Fruit fly (Drosophila melanogaster) whole organism, embryonic: ENCODE data around the gene CG3222.

ENCODE experiments used
- B-H1 ChIP-seq: fragments of 200-800 bp; sonication (Bioruptor generic); IDR thresholded peaks from 3 replicates; pipeline ENCODE4 v1.3.6; 2022; ENCODE audit warnings: missing biosample characterization, missing genetic modification characterization
- Bdp1 ChIP-seq: fragments of 200-800 bp; sonication (Bioruptor generic); optimal IDR thresholded peaks from 3 replicates; lab custom pipeline; 2016; ENCODE audit warnings: missing biosample characterization, missing genetic modification characterization
- Bgb ChIP-seq: fragments of 200-800 bp; sonication (Bioruptor generic); IDR thresholded peaks from 2 replicates; pipeline ENCODE4 v1.3.6; 2022; ENCODE audit warnings: missing biosample characterization, missing genetic modification characterization; ENCODE audit not compliant: partially characterized antibody
- CG10543 ChIP-seq: fragments of 200-800 bp; sonication (Bioruptor generic); optimal IDR thresholded peaks from 3 replicates; lab custom pipeline; 2017; ENCODE audit warnings: missing biosample characterization, mild to moderate bottlenecking, missing genetic modification characterization, moderate library complexity
- CG12104 ChIP-seq: fragments of 200-800 bp; sonication (Bioruptor generic); optimal IDR thresholded peaks from 3 replicates; lab custom pipeline; 2016; ENCODE audit warnings: missing biosample characterization, missing genetic modification characterization
- CG1233 ChIP-seq: fragments of 200-800 bp; sonication (Bioruptor generic); optimal IDR thresholded peaks from 4 replicates; lab custom pipeline; 2018; ENCODE audit warnings: missing biosample characterization, mild to moderate bottlenecking, missing genetic modification characterization
- CG12942 ChIP-seq: fragments of 200-800 bp; sonication (Bioruptor generic); optimal IDR thresholded peaks from 3 replicates; lab custom pipeline; 2016; ENCODE audit warnings: missing biosample characterization, missing genetic modification characterization
- CG13894 ChIP-seq: fragments of 200-800 bp; sonication (Bioruptor generic); optimal IDR thresholded peaks from 3 replicates; lab custom pipeline; 2018; ENCODE audit warnings: missing biosample characterization, mild to moderate bottlenecking, missing genetic modification characterization, moderate library complexity
- CG14014 ChIP-seq: fragments of 200-800 bp; sonication (Bioruptor generic); IDR thresholded peaks from 2 replicates; pipeline ENCODE4 v1.3.6; 2022; ENCODE audit warnings: missing biosample characterization, missing genetic modification characterization
- CG14050 ChIP-seq: fragments of 200-800 bp; sonication (Bioruptor generic); IDR thresholded peaks from 3 replicates; pipeline ENCODE4 v1.3.6; 2022; ENCODE audit warnings: missing biosample characterization, missing genetic modification characterization
- CG14710 ChIP-seq: fragments of 200-800 bp; sonication (Bioruptor generic); optimal IDR thresholded peaks from 3 replicates; lab custom pipeline; 2019; ENCODE audit warnings: missing biosample characterization, mild to moderate bottlenecking, missing genetic modification characterization, moderate library complexity
- CG15269 ChIP-seq: fragments of 200-800 bp; sonication (Bioruptor generic); optimal IDR thresholded peaks from 2 replicates; lab custom pipeline; 2018; ENCODE audit warnings: missing biosample characterization, mild to moderate bottlenecking, missing genetic modification characterization, moderate library complexity
- CG16813 ChIP-seq: fragments of 200-800 bp; sonication (Bioruptor generic); IDR thresholded peaks from 3 replicates; pipeline ENCODE4 v1.3.6; 2022; ENCODE audit warnings: missing biosample characterization, missing genetic modification characterization; ENCODE audit not compliant: partially characterized antibody
- CG18262 ChIP-seq: fragments of 200-800 bp; optimal IDR thresholded peaks from 3 replicates; lab custom pipeline; 2019; ENCODE audit warnings: missing biosample characterization, mild to moderate bottlenecking, missing genetic modification characterization, moderate library complexity
- CG2116 ChIP-seq: fragments of 200-800 bp; sonication (Bioruptor generic); optimal IDR thresholded peaks from 3 replicates; lab custom pipeline; 2018; ENCODE audit warnings: missing biosample characterization, mild to moderate bottlenecking, missing genetic modification characterization
- CG2202 ChIP-seq: fragments of 200-800 bp; sonication (Bioruptor generic); optimal IDR thresholded peaks from 2 replicates; lab custom pipeline; 2018; ENCODE audit warnings: missing biosample characterization, mild to moderate bottlenecking, missing genetic modification characterization
- CG30020 ChIP-seq: fragments of 200-800 bp; optimal IDR thresholded peaks from 2 replicates; lab custom pipeline; 2019; ENCODE audit warnings: missing biosample characterization, mild to moderate bottlenecking, missing genetic modification characterization, moderate library complexity
- CG34422 ChIP-seq: fragments of 200-800 bp; sonication (Bioruptor generic); IDR thresholded peaks from 3 replicates; pipeline ENCODE4 v1.3.6; 2022; ENCODE audit warnings: missing biosample characterization, missing genetic modification characterization
- CG43689 ChIP-seq: fragments of 200-800 bp; sonication (Bioruptor generic); IDR thresholded peaks from 2 replicates; pipeline ENCODE4 v1.3.6; 2022; ENCODE audit warnings: missing biosample characterization, missing genetic modification characterization
- CG7556 ChIP-seq: fragments of 200-800 bp; sonication (Bioruptor generic); optimal IDR thresholded peaks from 2 replicates; lab custom pipeline; 2017; ENCODE audit warnings: missing biosample characterization, mild to moderate bottlenecking, missing genetic modification characterization
- CG7963 ChIP-seq: fragments of 200-800 bp; sonication (Bioruptor generic); IDR thresholded peaks from 3 replicates; pipeline ENCODE4 v1.3.6; 2022; ENCODE audit warnings: missing biosample characterization, missing genetic modification characterization; ENCODE audit not compliant: partially characterized antibody
- CTCF ChIP-seq: fragments of 200-800 bp; sonication (Bioruptor generic); optimal IDR thresholded peaks from 2 replicates; lab custom pipeline; 2017; ENCODE audit warnings: missing biosample characterization, mild to moderate bottlenecking, missing genetic modification characterization, moderate library complexity
- Dll ChIP-seq: fragments of 200-800 bp; sonication (Bioruptor generic); IDR thresholded peaks from 4 replicates; pipeline ENCODE4 v1.3.6; 2022; ENCODE audit warnings: missing biosample characterization, missing genetic modification characterization; ENCODE audit not compliant: partially characterized antibody
- Doc3 ChIP-seq: fragments of 200-800 bp; sonication (Bioruptor generic); IDR thresholded peaks from 3 replicates; pipeline ENCODE4 v1.3.6; 2022; ENCODE audit warnings: missing biosample characterization, missing genetic modification characterization; ENCODE audit not compliant: partially characterized antibody
- Dp ChIP-seq: fragments of 200-800 bp; sonication (Bioruptor generic); optimal IDR thresholded peaks from 2 replicates; lab custom pipeline; 2018; ENCODE audit warnings: missing biosample characterization, mild to moderate bottlenecking, missing genetic modification characterization, moderate library complexity
- Dref ChIP-seq: fragments of 200-800 bp; sonication (Bioruptor generic); IDR thresholded peaks from 2 replicates; pipeline ENCODE4 v1.3.6; 2022; ENCODE audit warnings: missing biosample characterization, missing genetic modification characterization
- E2f2 ChIP-seq: fragments of 200-800 bp; sonication (Bioruptor generic); IDR thresholded peaks from 2 replicates; pipeline ENCODE4 v1.3.6; 2022; ENCODE audit warnings: missing biosample characterization, missing genetic modification characterization
- Hand ChIP-seq: fragments of 200-800 bp; sonication (Bioruptor generic); optimal IDR thresholded peaks from 2 replicates; lab custom pipeline; 2017; ENCODE audit warnings: mild to moderate bottlenecking, missing biosample characterization, missing genetic modification reagents, missing genetic modification characterization
- Hmx ChIP-seq: fragments of 200-800 bp; sonication (Bioruptor generic); optimal IDR thresholded peaks from 2 replicates; lab custom pipeline; 2016; ENCODE audit warnings: missing biosample characterization, missing genetic modification characterization
- MBD-R2 ChIP-seq: fragments of 200-800 bp; sonication (Bioruptor generic); IDR thresholded peaks from 2 replicates; pipeline ENCODE4 v1.3.6; 2022; ENCODE audit warnings: missing biosample characterization, missing genetic modification characterization
- Max ChIP-seq: fragments of 200-800 bp; sonication (Bioruptor generic); optimal IDR thresholded peaks from 2 replicates; lab custom pipeline; 2016; ENCODE audit warnings: missing biosample characterization, mild to moderate bottlenecking, missing genetic modification characterization
- Nf-YA ChIP-seq: fragments of 200-800 bp; sonication (Bioruptor generic); IDR thresholded peaks from 2 replicates; pipeline ENCODE4 v1.3.6; 2022; ENCODE audit warnings: missing biosample characterization, missing genetic modification characterization
- Scr ChIP-seq: fragments of 200-800 bp; sonication (Bioruptor generic); IDR thresholded peaks from 2 replicates; pipeline ENCODE4 v1.3.6; 2022; ENCODE audit warnings: missing biosample characterization, missing genetic modification characterization; ENCODE audit not compliant: partially characterized antibody
- Spps ChIP-seq: fragments of 200-800 bp; sonication (Bioruptor generic); optimal IDR thresholded peaks from 2 replicates; lab custom pipeline; 2018; ENCODE audit warnings: missing biosample characterization, mild to moderate bottlenecking, missing genetic modification characterization
- Ssrp ChIP-seq: fragments of 200-800 bp; sonication (Bioruptor generic); optimal IDR thresholded peaks from 2 replicates; lab custom pipeline; 2018; ENCODE audit warnings: missing biosample characterization, mild to moderate bottlenecking, missing genetic modification characterization, moderate library complexity
- bbx ChIP-seq: fragments of 200-800 bp; sonication (Bioruptor generic); IDR thresholded peaks from 2 replicates; pipeline ENCODE4 v1.3.6; 2022; ENCODE audit warnings: missing biosample characterization, missing genetic modification characterization; ENCODE audit not compliant: partially characterized antibody
- cas ChIP-seq: fragments of 200-800 bp; sonication (Bioruptor generic); IDR thresholded peaks from 2 replicates; pipeline ENCODE4 v1.3.6; 2022; ENCODE audit warnings: missing biosample characterization, missing genetic modification characterization
- chinmo ChIP-seq: fragments of 200-800 bp; sonication (Bioruptor generic); IDR thresholded peaks from 4 replicates; pipeline ENCODE4 v1.3.6; 2022; ENCODE audit warnings: missing biosample characterization, missing genetic modification characterization; ENCODE audit not compliant: partially characterized antibody
- crc ChIP-seq: fragments of 200-800 bp; sonication (Bioruptor generic); optimal IDR thresholded peaks from 2 replicates; lab custom pipeline; 2016; ENCODE audit warnings: missing biosample characterization, missing genetic modification characterization
- crol ChIP-seq: fragments of 200-800 bp; sonication (Bioruptor generic); IDR thresholded peaks from 2 replicates; pipeline ENCODE4 v1.3.6; 2022; ENCODE audit warnings: missing biosample characterization, missing genetic modification characterization
- dmrt99B ChIP-seq: fragments of 200-800 bp; sonication (Bioruptor generic); optimal IDR thresholded peaks from 2 replicates; lab custom pipeline; 2018; ENCODE audit warnings: missing biosample characterization, mild to moderate bottlenecking, missing genetic modification characterization, moderate library complexity
- fru ChIP-seq: fragments of >200 bp; optimal IDR thresholded peaks from 2 replicates; lab custom pipeline; 2017
- gsb ChIP-seq: fragments of 200-800 bp; sonication (Bioruptor generic); IDR thresholded peaks from 2 replicates; pipeline ENCODE4 v1.3.6; 2022; ENCODE audit warnings: missing biosample characterization, missing genetic modification characterization
- maf-S ChIP-seq: fragments of 200-800 bp; sonication (Bioruptor generic); optimal IDR thresholded peaks from 2 replicates; lab custom pipeline; 2016; ENCODE audit warnings: missing biosample characterization, missing genetic modification characterization
- nerfin-2 ChIP-seq: fragments of 200-800 bp; sonication (Bioruptor generic); IDR thresholded peaks from 2 replicates; pipeline ENCODE4 v1.3.6; 2022; ENCODE audit warnings: missing biosample characterization, missing genetic modification characterization; ENCODE audit not compliant: partially characterized antibody
- odd ChIP-seq: fragments of 200-800 bp; sonication (Bioruptor generic); optimal IDR thresholded peaks from 2 replicates; lab custom pipeline; 2017; ENCODE audit warnings: missing biosample characterization, mild to moderate bottlenecking, missing genetic modification characterization
- stc ChIP-seq: fragments of 200-800 bp; sonication (Bioruptor generic); IDR thresholded peaks from 2 replicates; pipeline ENCODE4 v1.3.6; 2022; ENCODE audit warnings: missing biosample characterization, missing genetic modification characterization
- unc-4 ChIP-seq: fragments of 200-800 bp; sonication (Bioruptor generic); IDR thresholded peaks from 2 replicates; pipeline ENCODE4 v1.3.6; 2022; ENCODE audit warnings: missing biosample characterization, missing genetic modification characterization; ENCODE audit not compliant: partially characterized antibody
- vvl ChIP-seq: fragments of 200-800 bp; sonication (Bioruptor generic); IDR thresholded peaks from 2 replicates; pipeline ENCODE4 v1.3.6; 2022; ENCODE audit warnings: missing biosample characterization, missing genetic modification characterization
- zen2 ChIP-seq: fragments of 200-800 bp; sonication (Bioruptor generic); IDR thresholded peaks from 3 replicates; pipeline ENCODE4 v1.3.6; 2022; ENCODE audit warnings: missing biosample characterization, missing genetic modification characterization; ENCODE audit not compliant: partially characterized antibody
- zfh2 ChIP-seq: fragments of 200-800 bp; sonication (Bioruptor generic); optimal IDR thresholded peaks from 2 replicates; lab custom pipeline; 2016; ENCODE audit warnings: missing biosample characterization, missing genetic modification characterization

CG3222 gene

DNA sequence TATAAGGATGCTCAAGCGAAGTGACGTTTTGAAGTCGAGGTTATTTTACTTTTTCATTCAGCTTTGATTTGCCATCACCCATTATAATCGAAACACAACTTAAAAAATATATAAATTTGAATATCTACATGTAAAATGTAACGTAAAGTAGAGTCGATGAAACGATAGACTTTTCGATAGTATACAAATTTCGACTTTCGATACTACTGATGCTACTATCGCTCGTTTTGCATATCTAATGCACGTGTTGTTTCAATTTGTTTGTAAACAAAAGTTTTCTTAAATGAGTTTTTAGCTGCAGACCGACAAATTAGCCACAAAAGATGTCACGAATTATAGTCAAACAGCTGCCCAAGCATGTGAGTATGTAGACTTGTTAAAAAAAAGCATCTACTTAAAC lies 25.2 kb downstream of the CG3222 start, which contains the start of gene CG3335 (continued):
- no peak for TF ChIP-seq CG2202
- TF ChIP-seq CG13894 (tag; lab: Kevin White, UChicago) = no peak
- 0 out of 3 replicates have a peak, but pooled peaks have one; percentile 45 for TF ChIP-seq CG7963 (GFP tag; lab: Robert Waterston, UW)
- no peak for TF ChIP-seq Bdp1
- peak; percentile 61 for TF ChIP-seq Dp
- TF ChIP-seq CG1233 (GFP tag; lab: Kevin White, UChicago) = no peak
- TF ChIP-seq odd = no peak
- no peak for TF ChIP-seq gsb (GFP tag; lab: Robert Waterston, UW)
- peak; percentile 16 for TF ChIP-seq CG2116 (GFP tag; lab: Kevin White, UChicago)
- TF ChIP-seq Ssrp (tag; lab: Kevin White, UChicago) = no peak
- TF ChIP-seq Scr (GFP tag; lab: Robert Waterston, UW) = peak; percentile 70
- TF ChIP-seq Doc3 (GFP tag; lab: Robert Waterston, UW) = peak; percentile 74; the same call in 2 of the 3 replicates
- peak; percentile 34 for TF ChIP-seq CTCF (GFP tag; lab: Kevin White, UChicago)
- peak; percentile 77 for TF ChIP-seq CG16813 (GFP tag; lab: Robert Waterston, UW)
- TF ChIP-seq Dref (GFP tag; lab: Robert Waterston, UW) = peak; percentile 86
- TF ChIP-seq CG10543 (GFP tag; lab: Kevin White, UChicago) = no peak
- no peak for TF ChIP-seq B-H1 (GFP tag; lab: Robert Waterston, UW)
- TF ChIP-seq CG43689 = no peak
- TF ChIP-seq Hmx (GFP tag; lab: Kevin White, UChicago) = no peak
- peak; percentile 50 for TF ChIP-seq Max (GFP tag; lab: Kevin White, UChicago)
- no peak for TF ChIP-seq crc (GFP tag; lab: Kevin White, UChicago)
- no peak for TF ChIP-seq zfh2 (GFP tag; lab: Kevin White, UChicago)
- no peak for TF ChIP-seq CG14710 (tag; lab: Kevin White, UChicago)
- no peak for TF ChIP-seq fru (lab: Kevin White, UChicago)
- peak; percentile 75 for TF ChIP-seq bbx
- no peak for TF ChIP-seq CG7556
- peak; percentile 35; the same call in 1 of the 2 replicates for TF ChIP-seq MBD-R2 (GFP tag; lab: Robert Waterston, UW)
- TF ChIP-seq CG12942 (GFP tag; lab: Kevin White, UChicago) = no peak
- TF ChIP-seq CG18262 (tag; lab: Kevin White, UChicago) = no peak
- TF ChIP-seq zen2 = no peak
- peak; percentile 66; the same call in 1 of the 2 replicates for TF ChIP-seq nerfin-2 (GFP tag; lab: Robert Waterston, UW)
- TF ChIP-seq CG15269 (tag; lab: Kevin White, UChicago) = no peak
- TF ChIP-seq CG34422 = peak; percentile 13; the same call in 1 of the 3 replicates
- TF ChIP-seq E2f2 = peak; percentile 61
- 0 out of 4 replicates have a peak, but pooled peaks have one; percentile 85 for TF ChIP-seq chinmo (GFP tag; lab: Robert Waterston, UW)
- TF ChIP-seq Bgb (GFP tag; lab: Robert Waterston, UW) = peak; percentile 78
- TF ChIP-seq unc-4 = peak; percentile 76
- no peak for TF ChIP-seq dmrt99B
- TF ChIP-seq Hand (GFP tag; lab: Kevin White, UChicago) = no peak
- TF ChIP-seq CG14014 = no peak
- no peak for TF ChIP-seq crol (GFP tag; lab: Robert Waterston, UW)
- no peak for TF ChIP-seq vvl (GFP tag; lab: Robert Waterston, UW)
- no peak for TF ChIP-seq cas (GFP tag; lab: Robert Waterston, UW)
- TF ChIP-seq maf-S (GFP tag; lab: Kevin White, UChicago) = no peak
- no peak for TF ChIP-seq CG12104 (GFP tag; lab: Kevin White, UChicago)
- no peak for TF ChIP-seq CG30020 (tag; lab: Kevin White, UChicago)
- no peak for TF ChIP-seq stc (GFP tag; lab: Robert Waterston, UW)
- no peak for TF ChIP-seq Spps
- no peak for TF ChIP-seq Nf-YA (GFP tag; lab: Robert Waterston, UW)
- TF ChIP-seq Dll (GFP tag; lab: Robert Waterston, UW) = peak; percentile 82
- TF ChIP-seq CG14050 (GFP tag; lab: Robert Waterston, UW) = no peak
